Fruit fly (Drosophila melanogaster): ENCODE measurements around the gene CG7202.
A peak's percentile ranks its signal among the peaks of the same experiment; 100 is the strongest.
"Not testable (repeated sequence)": the region's sequence is repeated elsewhere in the genome, so short reads cannot be mapped to it uniquely, and the experiment has no call there.

CG7202 gene

dm6 chr3L:21501172-21501571 is 8.6 kb upstream of the CG7202 start, which contains the start of gene Est-Q:
Gene Est-Q (plus strand): TSS chr3L:21501421.
- TF ChIP-seq sens (GFP tag) (peak; percentile 6), Fer2 (tag; optimal IDR thresholded peaks at IDR 0.05) (no peak), CG2129 (GFP tag; IDR thresholded peaks at IDR 0.05; ENCODE audit: partially characterized antibody) (no peak), D19B (GFP tag; optimal IDR thresholded peaks at IDR 0.05) (peak; percentile 46), sug (tag; optimal IDR thresholded peaks at IDR 0.05) (peak; percentile 26)

dm6 chr3L:21498450-21499027 is 6.0 kb upstream of the CG7202 start:
- TF ChIP-seq Med (GFP tag) (peak; percentile 56), sug (tag; optimal IDR thresholded peaks at IDR 0.05) (peak; percentile 84), CG10543 (GFP tag; optimal IDR thresholded peaks at IDR 0.05) (peak; percentile 14), CG9932 (GFP tag; IDR thresholded peaks at IDR 0.05) (peak; percentile 29; the same call in 1 of the 2 replicates), slbo (GFP tag; IDR thresholded peaks at IDR 0.05) (peak; percentile 46), CG8290 (tag; optimal IDR thresholded peaks at IDR 0.05) (peak in 1 of 2 experiments; percentile 8), CG12769 (tag; optimal IDR thresholded peaks at IDR 0.05) (peak; percentile 33), Trl (optimal IDR thresholded peaks at IDR 0.05) (peak in 1 of 2 experiments; percentile 33), sd (tag; optimal IDR thresholded peaks at IDR 0.05) (peak; percentile 51), D19A (tag; optimal IDR thresholded peaks at IDR 0.05) (peak; percentile 80), CG6689 (GFP tag; IDR thresholded peaks at IDR 0.05) (0 out of 2 replicates have a peak, but pooled peaks have one; percentile 6), chm (GFP tag; IDR thresholded peaks at IDR 0.05) (0 out of 2 replicates have a peak, but pooled peaks have one; percentile 33), cg (GFP tag; optimal IDR thresholded peaks at IDR 0.05) (peak; percentile 71), Pdp1 (GFP tag; optimal IDR thresholded peaks at IDR 0.05) (peak in 1 of 2 experiments; percentile 40), CG13894 (tag; optimal IDR thresholded peaks at IDR 0.05) (peak; percentile 4), Dfd (GFP tag; optimal IDR thresholded peaks at IDR 0.05) (peak in 1 of 2 experiments; percentile 69), Gug (GFP tag; IDR thresholded peaks at IDR 0.05) (0 out of 4 replicates have a peak, but pooled peaks have one; percentile 23)
- not testable (repeated sequence) for TF ChIP-seq CG8290, Trl (GFP tag; optimal IDR thresholded peaks at IDR 0.05)

dm6 chr3L:21496865-21497634 is 4.5 kb upstream of the CG7202 start, which contains the start of gene Hr78:
Gene Hr78 (minus strand): TSS chr3L:21497494.
- TF ChIP-seq CG18764 (GFP tag; optimal IDR thresholded peaks at IDR 0.05) (peak; percentile 40), CG7786 (GFP tag; optimal IDR thresholded peaks at IDR 0.05) (peak; percentile 25), CG30431 (GFP tag; optimal IDR thresholded peaks at IDR 0.05) (peak; percentile 63), pnt (GFP tag; optimal IDR thresholded peaks at IDR 0.05) (no peak), exex (tag; optimal IDR thresholded peaks at IDR 0.05) (no peak), CG10543 (GFP tag; optimal IDR thresholded peaks at IDR 0.05) (peak; percentile 72), CTCF (GFP tag; optimal IDR thresholded peaks at IDR 0.05) (no peak), ATbp (GFP tag; optimal IDR thresholded peaks at IDR 0.05) (peak; percentile 79), Dek (tag; optimal IDR thresholded peaks at IDR 0.05) (peak; percentile 73), CG12155 (GFP tag; optimal IDR thresholded peaks at IDR 0.05) (peak; percentile 58), Fer2 (tag; optimal IDR thresholded peaks at IDR 0.05) (peak; percentile 56), CG5180 (GFP tag; optimal IDR thresholded peaks at IDR 0.05) (peak; percentile 65), sug (tag; optimal IDR thresholded peaks at IDR 0.05) (peak; percentile 52), sima (GFP tag; optimal IDR thresholded peaks at IDR 0.05) (no peak), corto (GFP tag; optimal IDR thresholded peaks at IDR 0.05) (peak; percentile 64), Hey (tag; optimal IDR thresholded peaks at IDR 0.05) (no peak), Dip2 (GFP tag; IDR thresholded peaks at IDR 0.05) (no peak), CG12104 (GFP tag; optimal IDR thresholded peaks at IDR 0.05) (peak; percentile 70), Eip74EF (GFP tag; optimal IDR thresholded peaks at IDR 0.05) (peak in 1 of 2 experiments; percentile 79), rib (GFP tag; IDR thresholded peaks at IDR 0.05) (no peak), CG33213 (GFP tag; optimal IDR thresholded peaks at IDR 0.05) (peak; percentile 35), Lim3 (GFP tag; IDR thresholded peaks at IDR 0.05) (peak; percentile 28; the same call in 1 of the 2 replicates), bowl (GFP tag; IDR thresholded peaks at IDR 0.05) (no peak), Blimp-1 (GFP tag; optimal IDR thresholded peaks at IDR 0.05) (peak; percentile 76), NFAT (GFP tag; IDR thresholded peaks at IDR 0.05) (no peak; the same call in 1 of the 2 replicates), CkIIα-i1 (GFP tag; IDR thresholded peaks at IDR 0.05) (no peak)
